Fruit fly (Drosophila melanogaster): ENCODE measurements around the gene Klp10A.

DNA sequence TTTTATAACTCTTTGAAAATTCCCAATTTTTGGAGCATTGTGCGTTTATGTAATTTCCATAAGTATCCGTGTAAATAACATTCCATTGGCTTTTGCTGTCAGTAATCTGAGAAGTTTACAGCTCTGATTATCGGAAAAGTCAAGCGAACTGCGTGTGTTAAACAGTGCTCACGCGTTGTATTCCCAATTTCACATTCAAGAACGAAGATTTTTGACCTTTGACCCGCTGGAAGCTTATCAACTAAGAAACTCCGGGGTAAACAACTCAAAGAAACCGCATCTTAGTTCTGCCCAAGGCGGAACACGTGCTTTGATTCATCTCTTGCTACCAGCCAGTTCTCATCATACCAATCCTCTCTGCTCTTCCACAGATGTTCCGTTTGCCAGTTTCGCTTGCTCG is 27.2 kb downstream of the Klp10A start:
- TF ChIP-seq Myc (optimal IDR thresholded peaks at IDR 0.05) (no peak), ttk (optimal IDR thresholded peaks at IDR 0.05) (no peak)
